Fruit fly (Drosophila melanogaster) S2 (cell line): ENCODE results near the gene C15.

Experiments used
- CG8478 ChIP-seq: fragments of >200 bp; optimal IDR thresholded peaks from 2 replicates; lab custom pipeline; 2018
- CTCF ChIP-seq, 2 experiments: fragments of >200 bp; optimal IDR thresholded peaks; 2 replicates each; lab custom pipeline; 2018

DNA sequence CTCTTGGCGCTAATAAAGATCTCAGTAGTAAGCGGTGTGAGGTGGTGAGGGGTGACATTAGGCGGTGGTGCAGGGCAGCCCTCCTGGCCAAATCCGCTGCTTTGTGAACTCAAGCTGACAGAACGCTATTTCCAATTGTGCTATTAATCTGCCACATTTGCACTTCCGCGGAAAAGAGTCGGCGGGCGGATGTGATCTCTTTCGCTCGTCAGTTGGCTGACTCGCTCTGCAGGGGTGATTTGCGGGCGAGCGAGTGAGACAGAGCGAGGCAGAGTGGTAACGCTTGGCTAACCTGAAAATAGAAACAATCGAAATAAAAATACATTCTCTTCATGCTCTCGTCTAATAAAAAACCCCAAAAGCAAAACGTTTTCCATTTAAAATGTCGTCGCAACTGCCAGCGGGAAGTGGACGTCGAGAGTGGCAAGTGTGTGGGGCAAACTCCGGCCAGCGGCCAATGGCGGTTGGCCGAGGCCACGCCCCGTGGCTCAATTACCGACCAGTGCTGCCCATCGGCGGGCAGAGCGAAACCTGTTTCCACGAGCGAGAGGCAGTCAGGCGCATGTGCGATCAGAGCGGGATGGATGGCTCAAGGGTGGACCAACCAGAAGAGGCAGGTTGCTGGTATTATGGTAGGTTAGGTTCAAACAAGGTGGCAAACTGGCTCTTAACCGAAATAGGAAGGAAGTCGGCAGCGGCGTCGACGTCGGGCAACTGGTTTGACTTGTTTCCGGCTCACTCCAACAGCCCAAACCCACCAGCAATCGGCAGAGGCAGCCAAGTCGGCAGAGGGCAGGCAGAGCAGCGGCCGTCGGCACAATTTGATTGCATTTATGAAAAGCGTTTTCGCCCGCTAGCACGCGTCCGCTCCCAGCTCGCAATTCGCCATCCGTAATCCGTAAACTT, at the start of gene C15:
- TF ChIP-seq CG8478, result no peak
- no peak for TF ChIP-seq CTCF (optimal IDR thresholded peaks at IDR 0.05; lab: Kevin White, UChicago)
